Fruit fly (Drosophila melanogaster) whole organism, wandering third instar larva: ENCODE measurements around the gene Oga.

ENCODE experiments used
- CrebA ChIP-seq: fragments of 200-800 bp; sonication (Bioruptor generic); optimal IDR thresholded peaks from 2 replicates; lab custom pipeline; 2016; ENCODE audit warnings: missing biosample characterization, mild to moderate bottlenecking, missing genetic modification characterization, borderline replicate concordance
- dl ChIP-seq, 2 experiments: fragments of 175-275, 200-275 bp in 1 of 2; fragments of 200-275 bp in 1 of 2; sonication (Bioruptor generic); optimal IDR thresholded peaks; lab custom pipeline; 2018; ENCODE audit warnings: mild to moderate bottlenecking in 2 of 2, missing biosample characterization in 2 of 2, missing genetic modification characterization in 2 of 2, moderate library complexity in 2 of 2; ENCODE audit not compliant: partially characterized antibody in 2 of 2, insufficient read depth in 1 of 2

DNA sequence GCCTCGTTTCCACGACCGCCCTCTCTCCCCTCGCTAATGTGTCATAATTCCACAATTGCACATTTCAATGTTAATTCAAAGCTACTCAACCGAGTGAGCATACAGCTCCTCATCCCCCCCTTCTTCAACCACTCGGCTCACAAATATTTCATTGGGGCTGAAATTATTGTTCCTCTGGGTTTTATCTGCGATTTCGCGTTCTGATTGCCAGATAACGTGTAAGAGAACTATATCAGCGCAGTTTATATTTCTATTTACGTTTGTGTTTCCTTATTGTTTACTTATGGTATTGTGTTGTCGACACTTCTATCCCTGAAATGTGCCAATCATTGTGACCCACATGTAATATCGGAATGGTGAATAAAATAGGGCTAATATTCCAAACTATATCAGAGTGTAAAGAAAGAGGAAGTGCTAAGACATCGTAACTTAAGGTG lies 12.1 kb upstream of the Oga start:
- TF ChIP-seq CrebA, result no peak
- no peak for TF ChIP-seq dl (GFP tag; optimal IDR thresholded peaks at IDR 0.05; lab: Kevin White, UChicago; ENCODE audit: insufficient read depth in 1 of 2, partially characterized antibody in 2 of 2)
